Fruit fly (Drosophila melanogaster) whole organism, prepupa: Measurements from ENCODE around the gene CG12279.
A peak's percentile ranks its signal among the peaks of the same experiment; 100 is the strongest.

Source experiments
- CG10631 ChIP-seq: fragments of 200-800 bp; sonication (Bioruptor generic); optimal IDR thresholded peaks from 2 replicates; lab custom pipeline; 2016; ENCODE audit warnings: missing biosample characterization, missing genetic modification characterization
- CG10669 ChIP-seq: fragments of 200-800 bp; sonication (Bioruptor generic); optimal IDR thresholded peaks from 3 replicates; lab custom pipeline; 2018; ENCODE audit warnings: missing biosample characterization, mild to moderate bottlenecking, missing genetic modification characterization, moderate library complexity
- CG11294 ChIP-seq: fragments of 200-800 bp; sonication (Bioruptor generic); IDR thresholded peaks from 2 replicates; pipeline ENCODE4 v1.3.6; 2022; ENCODE audit warnings: missing biosample characterization, missing genetic modification characterization
- CG11902 ChIP-seq: fragments of 200-800 bp; sonication (Bioruptor generic); optimal IDR thresholded peaks from 3 replicates; lab custom pipeline; 2016; ENCODE audit warnings: missing biosample characterization, missing genetic modification characterization
- CG15336 ChIP-seq: fragments of 200-800 bp; sonication (Bioruptor generic); IDR thresholded peaks from 2 replicates; pipeline ENCODE4 v1.3.6; 2022; ENCODE audit warnings: missing biosample characterization, missing genetic modification characterization
- CG3032 ChIP-seq: fragments of 200-800 bp; optimal IDR thresholded peaks from 2 replicates; lab custom pipeline; 2019; ENCODE audit warnings: missing biosample characterization, mild to moderate bottlenecking, missing genetic modification characterization, moderate library complexity
- CG31627 ChIP-seq: fragments of 200-800 bp; sonication (Bioruptor generic); optimal IDR thresholded peaks from 3 replicates; lab custom pipeline; 2016; ENCODE audit warnings: missing biosample characterization, missing genetic modification characterization
- CG32006 ChIP-seq: fragments of 200-800 bp; sonication (Bioruptor generic); optimal IDR thresholded peaks from 3 replicates; lab custom pipeline; 2017; ENCODE audit warnings: missing biosample characterization, mild to moderate bottlenecking, missing genetic modification characterization
- CG3919 ChIP-seq: fragments of 200-800 bp; sonication (Bioruptor generic); optimal IDR thresholded peaks from 3 replicates; lab custom pipeline; 2016; ENCODE audit warnings: missing biosample characterization, missing genetic modification characterization
- CG4318 ChIP-seq: fragments of 200-800 bp; sonication (Bioruptor generic); optimal IDR thresholded peaks from 3 replicates; lab custom pipeline; 2017; ENCODE audit warnings: missing biosample characterization, mild to moderate bottlenecking, missing genetic modification characterization
- CG6163 ChIP-seq: fragments of 200-800 bp; sonication (Bioruptor generic); IDR thresholded peaks from 3 replicates; pipeline ENCODE4 v1.3.6; 2022; ENCODE audit warnings: missing biosample characterization, missing genetic modification characterization
- CG6276 ChIP-seq: fragments of 200-800 bp; sonication (Bioruptor generic); optimal IDR thresholded peaks from 2 replicates; lab custom pipeline; 2017; ENCODE audit warnings: missing biosample characterization, mild to moderate bottlenecking, missing genetic modification characterization
- CG6792 ChIP-seq: fragments of 200-800 bp; sonication (Bioruptor generic); optimal IDR thresholded peaks from 3 replicates; lab custom pipeline; 2016; ENCODE audit warnings: missing biosample characterization, missing genetic modification characterization
- CG6808 ChIP-seq: fragments of 200-800 bp; sonication (Bioruptor generic); optimal IDR thresholded peaks from 3 replicates; lab custom pipeline; 2017; ENCODE audit warnings: missing biosample characterization, missing genetic modification characterization, mild to moderate bottlenecking, moderate library complexity, missing genetic modification reagents
- CG6854 ChIP-seq: fragments of 200-800 bp; sonication (Bioruptor generic); optimal IDR thresholded peaks from 2 replicates; lab custom pipeline; 2017; ENCODE audit warnings: missing biosample characterization, mild to moderate bottlenecking, missing genetic modification characterization
- CG7368 ChIP-seq: fragments of 200-800 bp; sonication (Bioruptor generic); optimal IDR thresholded peaks from 3 replicates; lab custom pipeline; 2016; ENCODE audit warnings: missing biosample characterization, missing genetic modification characterization
- CG8119 ChIP-seq: fragments of 200-800 bp; sonication (Bioruptor generic); IDR thresholded peaks from 3 replicates; pipeline ENCODE4 v1.3.6; 2022; ENCODE audit warnings: missing biosample characterization, missing genetic modification characterization
- CG8319 ChIP-seq: fragments of 200-800 bp; sonication (Bioruptor generic); optimal IDR thresholded peaks from 3 replicates; lab custom pipeline; 2016; ENCODE audit warnings: missing biosample characterization, missing genetic modification characterization
- CG8632 ChIP-seq: fragments of 200-800 bp; sonication (Bioruptor generic); optimal IDR thresholded peaks from 3 replicates; lab custom pipeline; 2016; ENCODE audit warnings: missing biosample characterization, missing genetic modification characterization
- CG9139 ChIP-seq: fragments of 200-800 bp; sonication (Bioruptor generic); optimal IDR thresholded peaks from 3 replicates; lab custom pipeline; 2017; ENCODE audit warnings: missing biosample characterization, mild to moderate bottlenecking, missing genetic modification characterization
- Eip75B ChIP-seq: fragments of 200-800 bp; sonication (Bioruptor generic); optimal IDR thresholded peaks from 3 replicates; lab custom pipeline; 2016; ENCODE audit warnings: missing biosample characterization, missing genetic modification characterization
- Eip78C ChIP-seq: fragments of 200-800 bp; sonication (Bioruptor generic); peaks from one replicate; lab custom pipeline; 2016; ENCODE audit warnings: missing biosample characterization, missing genetic modification characterization
- Ets96B ChIP-seq: fragments of 200-800 bp; optimal IDR thresholded peaks from 2 replicates; lab custom pipeline; 2019; ENCODE audit warnings: missing biosample characterization, mild to moderate bottlenecking, missing genetic modification characterization, moderate library complexity
- Gug ChIP-seq: fragments of 200-800 bp; sonication (Bioruptor generic); IDR thresholded peaks from 2 replicates; pipeline ENCODE4 v1.3.6; 2022; ENCODE audit warnings: missing biosample characterization, missing genetic modification characterization
- Hr4 ChIP-seq: fragments of 200-800 bp; sonication (Bioruptor generic); optimal IDR thresholded peaks from 3 replicates; lab custom pipeline; 2016; ENCODE audit warnings: missing biosample characterization, missing genetic modification characterization
- Lpt ChIP-seq: fragments of 200-800 bp; sonication (Bioruptor generic); optimal IDR thresholded peaks from 3 replicates; lab custom pipeline; 2016; ENCODE audit warnings: missing biosample characterization, missing genetic modification characterization
- Met ChIP-seq: fragments of 200-800 bp; sonication (Bioruptor generic); optimal IDR thresholded peaks from 3 replicates; lab custom pipeline; 2016; ENCODE audit warnings: missing biosample characterization, missing genetic modification characterization
- OdsH ChIP-seq: fragments of 200-800 bp; sonication (Bioruptor generic); optimal IDR thresholded peaks from 3 replicates; lab custom pipeline; 2016; ENCODE audit warnings: missing biosample characterization, missing genetic modification characterization
- Sox102F ChIP-seq: fragments of 200-800 bp; sonication (Bioruptor generic); optimal IDR thresholded peaks from 2 replicates; lab custom pipeline; 2016; ENCODE audit warnings: missing biosample characterization, mild to moderate bottlenecking, missing genetic modification characterization
- Sox15 ChIP-seq: fragments of 200-800 bp; sonication (Bioruptor generic); optimal IDR thresholded peaks from 3 replicates; lab custom pipeline; 2016; ENCODE audit warnings: missing biosample characterization, missing genetic modification characterization
- acj6 ChIP-seq: fragments of 200-800 bp; sonication (Bioruptor generic); optimal IDR thresholded peaks from 3 replicates; lab custom pipeline; 2016; ENCODE audit warnings: missing biosample characterization, missing genetic modification characterization
- cyc ChIP-seq: fragments of 200-800 bp; sonication (Bioruptor generic); optimal IDR thresholded peaks from 3 replicates; lab custom pipeline; 2016; ENCODE audit warnings: missing biosample characterization, missing genetic modification characterization
- dac ChIP-seq: fragments of 200-800 bp; sonication (Bioruptor generic); optimal IDR thresholded peaks from 2 replicates; lab custom pipeline; 2017; ENCODE audit warnings: missing biosample characterization, mild to moderate bottlenecking, missing genetic modification characterization
- eg ChIP-seq: fragments of 200-800 bp; sonication (Bioruptor generic); IDR thresholded peaks from 3 replicates; pipeline ENCODE4 v1.3.6; 2022; ENCODE audit warnings: missing biosample characterization, missing genetic modification characterization
- fd59A ChIP-seq: fragments of 200-800 bp; sonication (Bioruptor generic); optimal IDR thresholded peaks from 2 replicates; lab custom pipeline; 2017; ENCODE audit warnings: missing biosample characterization, mild to moderate bottlenecking, missing genetic modification characterization, missing genetic modification reagents
- fd85E ChIP-seq: fragments of 200-800 bp; sonication (Bioruptor generic); optimal IDR thresholded peaks from 3 replicates; lab custom pipeline; 2016; ENCODE audit warnings: missing biosample characterization, missing genetic modification characterization
- fkh ChIP-seq: fragments of 200-800 bp; sonication (Bioruptor generic); optimal IDR thresholded peaks from 3 replicates; lab custom pipeline; 2017; ENCODE audit warnings: missing biosample characterization, mild to moderate bottlenecking, missing genetic modification characterization, moderate library complexity
- lz ChIP-seq: fragments of 200-800 bp; sonication (Bioruptor generic); optimal IDR thresholded peaks from 3 replicates; lab custom pipeline; 2016; ENCODE audit warnings: missing biosample characterization, missing genetic modification characterization
- net ChIP-seq: fragments of 200-800 bp; sonication (Bioruptor generic); optimal IDR thresholded peaks from 3 replicates; lab custom pipeline; 2016; ENCODE audit warnings: missing biosample characterization, missing genetic modification characterization
- pdm3 ChIP-seq: fragments of 200-800 bp; sonication (Bioruptor generic); optimal IDR thresholded peaks from 3 replicates; lab custom pipeline; 2016; ENCODE audit warnings: missing biosample characterization, missing genetic modification characterization
- salr ChIP-seq, 2 experiments: fragments of 200-800 bp; sonication (Bioruptor generic); optimal IDR thresholded peaks; 3 replicates each; lab custom pipeline; 2016 to 2018; ENCODE audit warnings: missing biosample characterization in 2 of 2, missing genetic modification characterization in 2 of 2, mild to moderate bottlenecking in 1 of 2
- ss ChIP-seq, 2 experiments: fragments of 200-800 bp; sonication (Bioruptor generic); optimal IDR thresholded peaks; 2 replicates in 1 of 2; 3 replicates in 1 of 2; lab custom pipeline; 2017 to 2018; ENCODE audit warnings: mild to moderate bottlenecking in 2 of 2, missing biosample characterization in 2 of 2, missing genetic modification characterization in 2 of 2, moderate library complexity in 1 of 2
- topi ChIP-seq: fragments of 200-800 bp; sonication (Bioruptor generic); optimal IDR thresholded peaks from 3 replicates; lab custom pipeline; 2016; ENCODE audit warnings: missing biosample characterization, missing genetic modification characterization

The CG12279 gene

dm6 chr3R:12717588-12718535 lies 13.0 kb downstream of the CG12279 start (continued):
- TF ChIP-seq CG6792 (GFP tag; lab: Kevin White, UChicago) (peak; percentile 41), fkh (GFP tag; lab: Kevin White, UChicago) (peak; percentile 65), OdsH (peak; percentile 50), topi (GFP tag; lab: Kevin White, UChicago) (peak; percentile 4), salr (GFP tag; optimal IDR thresholded peaks at IDR 0.05; lab: Kevin White, UChicago) (peak in 1 of 2 experiments; percentile 36), Gug (GFP tag; lab: Robert Waterston, UW) (peak; percentile 53), CG32006 (GFP tag; lab: Kevin White, UChicago) (peak; percentile 61), CG10631 (peak; percentile 51), CG31627 (peak; percentile 40), CG11294 (GFP tag; lab: Robert Waterston, UW) (peak; percentile 61), fd59A (GFP tag; lab: Kevin White, UChicago) (peak; percentile 40), pdm3 (GFP tag; lab: Kevin White, UChicago) (peak; percentile 41), Lpt (GFP tag; lab: Kevin White, UChicago) (no peak), Eip75B (GFP tag; lab: Kevin White, UChicago) (peak; percentile 17), Met (GFP tag; lab: Kevin White, UChicago) (peak; percentile 54), CG8319 (GFP tag; lab: Kevin White, UChicago) (no peak), lz (GFP tag; lab: Kevin White, UChicago) (peak; percentile 38), CG8632 (GFP tag; lab: Kevin White, UChicago) (peak; percentile 2), Eip78C (GFP tag; lab: Kevin White, UChicago) (peak; percentile 87), Sox15 (no peak), Ets96B (no peak), acj6 (GFP tag; lab: Kevin White, UChicago) (peak; percentile 24), CG10669 (GFP tag; lab: Kevin White, UChicago) (no peak), CG9139 (GFP tag; lab: Kevin White, UChicago) (peak; percentile 16), dac (GFP tag; lab: Kevin White, UChicago) (no peak), CG7368 (GFP tag; lab: Kevin White, UChicago) (peak; percentile 25), eg (GFP tag; lab: Robert Waterston, UW) (peak; percentile 65; the same call in 1 of the 3 replicates), net (GFP tag; lab: Kevin White, UChicago) (no peak), fd85E (GFP tag; lab: Kevin White, UChicago) (no peak), CG8119 (GFP tag; lab: Robert Waterston, UW) (peak; percentile 52; the same call in 2 of the 3 replicates)

- 0 out of 3 replicates have a peak, but pooled peaks have one; percentile 6 for TF ChIP-seq CG8119 (GFP tag; lab: Robert Waterston, UW)
- no peak for TF ChIP-seq ss (GFP tag; optimal IDR thresholded peaks at IDR 0.05; lab: Kevin White, UChicago)
- 0 out of 2 replicates have a peak, but pooled peaks have one; percentile 1 for TF ChIP-seq CG15336
- TF ChIP-seq CG6276 (GFP tag; lab: Kevin White, UChicago): no peak
- no peak for TF ChIP-seq Hr4 (GFP tag; lab: Kevin White, UChicago)
- TF ChIP-seq Ets96B: no peak
Observed at dm6 chr3R:12718536-12719033, 13.7 kb downstream of the CG12279 start.

DNA sequence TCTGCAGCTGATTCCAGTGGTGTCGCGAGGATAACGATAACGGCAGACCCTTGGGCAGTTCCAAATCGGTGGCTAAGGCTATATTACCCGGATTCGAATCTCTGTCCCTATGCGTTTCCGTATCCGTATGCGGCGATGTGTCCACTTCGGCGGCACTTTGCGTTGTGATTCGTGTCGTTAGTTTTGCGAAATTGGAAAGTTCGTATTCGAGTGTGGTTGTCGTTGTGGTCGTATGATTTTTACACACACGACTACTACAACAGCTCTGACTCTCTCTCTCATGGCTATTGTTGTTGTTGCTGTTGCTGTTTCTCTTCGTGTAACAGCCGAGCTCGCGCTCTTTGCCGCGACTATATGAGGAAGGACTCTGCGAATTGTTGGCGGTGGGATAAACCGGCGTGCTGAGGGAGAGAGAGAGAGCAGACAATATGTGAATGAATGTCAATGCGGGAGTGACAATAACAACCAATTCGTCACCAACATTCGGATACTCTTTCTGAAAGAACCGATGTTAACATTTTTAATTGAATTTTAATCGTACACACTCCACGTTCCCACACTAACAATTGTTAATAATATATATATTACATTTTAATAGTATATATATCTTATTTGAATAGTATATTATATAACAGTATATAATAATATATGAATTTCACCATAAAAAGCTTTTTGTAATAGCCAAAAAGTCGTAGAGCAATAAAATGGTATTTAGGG lies 14.9 kb downstream of the CG12279 start:
- TF ChIP-seq CG6854 (GFP tag; lab: Kevin White, UChicago) (peak; percentile 55), CG32006 (GFP tag; lab: Kevin White, UChicago) (peak; percentile 72), cyc (peak; percentile 19), CG8319 (GFP tag; lab: Kevin White, UChicago) (peak; percentile 56), acj6 (GFP tag; lab: Kevin White, UChicago) (peak; percentile 56), CG3032 (peak; percentile 66), OdsH (peak; percentile 47), Sox102F (GFP tag; lab: Kevin White, UChicago) (peak; percentile 53), CG6808 (GFP tag; lab: Kevin White, UChicago) (peak; percentile 50), CG31627 (peak; percentile 19), CG15336 (peak; percentile 67), CG6163 (GFP tag; lab: Robert Waterston, UW) (peak; percentile 62), fkh (GFP tag; lab: Kevin White, UChicago) (no peak), CG3919 (GFP tag; lab: Kevin White, UChicago) (peak; percentile 63), CG4318 (peak; percentile 39), Met (GFP tag; lab: Kevin White, UChicago) (peak; percentile 28), CG11902 (GFP tag; lab: Kevin White, UChicago) (peak; percentile 25), CG8632 (GFP tag; lab: Kevin White, UChicago) (peak; percentile 80)
